Fruit fly (Drosophila melanogaster) whole organism, adult: Measurements from ENCODE around the gene Iru.

ENCODE experiments used
- CG11617 ChIP-seq: fragments of 200-800 bp; sonication (Bioruptor generic); optimal IDR thresholded peaks from 2 replicates; lab custom pipeline; 2017; ENCODE audit warnings: mild to moderate bottlenecking, missing biosample characterization, missing genetic modification reagents, missing genetic modification characterization
- CG12768 ChIP-seq: fragments of 200-800 bp; sonication (Bioruptor generic); optimal IDR thresholded peaks from 2 replicates; lab custom pipeline; 2017; ENCODE audit warnings: missing biosample characterization, missing genetic modification characterization, mild to moderate bottlenecking, moderate library complexity, missing genetic modification reagents
- CG14711 ChIP-seq: fragments of 200-800 bp; sonication (Bioruptor generic); optimal IDR thresholded peaks from 2 replicates; lab custom pipeline; 2018; ENCODE audit warnings: missing biosample characterization, mild to moderate bottlenecking, missing genetic modification characterization, moderate library complexity
- CG1620 ChIP-seq: fragments of 200-800 bp; sonication (Bioruptor generic); optimal IDR thresholded peaks from 2 replicates; lab custom pipeline; 2016; ENCODE audit warnings: missing biosample characterization, missing genetic modification characterization
- CG33017 ChIP-seq: fragments of 200-800 bp; sonication (Bioruptor generic); optimal IDR thresholded peaks from 2 replicates; lab custom pipeline; 2018; ENCODE audit warnings: missing biosample characterization, mild to moderate bottlenecking, missing genetic modification characterization, moderate library complexity
- CG5204 ChIP-seq: fragments of 200-800 bp; sonication (Bioruptor generic); optimal IDR thresholded peaks from 2 replicates; lab custom pipeline; 2016; ENCODE audit warnings: missing biosample characterization, missing genetic modification characterization
- CG7045 ChIP-seq: fragments of 200-800 bp; sonication (Bioruptor generic); optimal IDR thresholded peaks from 2 replicates; lab custom pipeline; 2017; ENCODE audit warnings: missing biosample characterization, mild to moderate bottlenecking, missing genetic modification characterization
- Crg-1 ChIP-seq: fragments of 200-800 bp; sonication (Bioruptor generic); optimal IDR thresholded peaks from 2 replicates; lab custom pipeline; 2016; ENCODE audit warnings: missing biosample characterization, missing genetic modification characterization
- Hr96 ChIP-seq: fragments of 200-800 bp; sonication (Bioruptor generic); optimal IDR thresholded peaks from 2 replicates; lab custom pipeline; 2016; ENCODE audit warnings: missing biosample characterization, missing genetic modification characterization
- Mnt ChIP-seq: fragments of 200-800 bp; sonication (Bioruptor generic); optimal IDR thresholded peaks from 2 replicates; lab custom pipeline; 2016; ENCODE audit warnings: missing biosample characterization, mild to moderate bottlenecking, missing genetic modification characterization
- bab1 ChIP-seq: fragments of 200-800 bp; sonication (Bioruptor generic); optimal IDR thresholded peaks from 3 replicates; lab custom pipeline; 2019; ENCODE audit warnings: missing biosample characterization, mild to moderate bottlenecking, missing genetic modification characterization, moderate library complexity
- kay ChIP-seq: fragments of 200-800 bp; sonication (Bioruptor generic); peaks from one replicate; lab custom pipeline; 2016; ENCODE audit warnings: missing biosample characterization, missing genetic modification characterization, borderline replicate concordance
- tj ChIP-seq: fragments of 200-800 bp; sonication (Bioruptor generic); optimal IDR thresholded peaks from 3 replicates; lab custom pipeline; 2017; ENCODE audit warnings: missing biosample characterization, mild to moderate bottlenecking, missing genetic modification characterization, moderate library complexity

DNA sequence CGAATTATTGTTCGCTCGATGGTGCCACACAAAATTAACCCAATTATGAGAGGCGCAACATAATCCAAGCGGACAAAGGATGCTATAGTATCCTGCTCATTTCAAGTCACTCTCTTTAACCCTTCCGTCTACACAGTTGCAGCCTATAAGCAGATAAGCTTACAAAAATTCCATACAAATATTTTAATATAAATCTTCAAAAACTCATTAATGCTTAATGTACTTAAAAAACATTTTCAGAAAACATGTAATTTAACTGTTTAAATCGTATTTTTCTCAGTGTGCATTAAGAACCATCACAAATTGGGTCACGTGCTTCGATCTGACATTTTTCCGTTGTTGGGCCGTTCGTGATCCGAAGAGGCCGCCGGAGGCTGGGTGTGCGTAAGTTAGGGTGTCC is 37.4 kb upstream of the Iru start:
- TF ChIP-seq tj (GFP tag; lab: Kevin White, UChicago) (no peak), CG11617 (GFP tag; lab: Kevin White, UChicago) (no peak), CG12768 (GFP tag; lab: Kevin White, UChicago) (no peak), Hr96 (GFP tag; lab: Kevin White, UChicago) (no peak), Mnt (GFP tag; lab: Kevin White, UChicago) (no peak), CG5204 (GFP tag; lab: Kevin White, UChicago) (no peak), CG1620 (GFP tag; lab: Kevin White, UChicago) (no peak), Crg-1 (no peak), CG33017 (tag; lab: Kevin White, UChicago) (no peak), CG14711 (no peak), kay (GFP tag; lab: Kevin White, UChicago) (no peak), CG7045 (no peak), bab1 (GFP tag; lab: Kevin White, UChicago) (no peak)
